Fruit fly (Drosophila melanogaster): ENCODE data around the gene CG31626.

Gene CG31626

DNA sequence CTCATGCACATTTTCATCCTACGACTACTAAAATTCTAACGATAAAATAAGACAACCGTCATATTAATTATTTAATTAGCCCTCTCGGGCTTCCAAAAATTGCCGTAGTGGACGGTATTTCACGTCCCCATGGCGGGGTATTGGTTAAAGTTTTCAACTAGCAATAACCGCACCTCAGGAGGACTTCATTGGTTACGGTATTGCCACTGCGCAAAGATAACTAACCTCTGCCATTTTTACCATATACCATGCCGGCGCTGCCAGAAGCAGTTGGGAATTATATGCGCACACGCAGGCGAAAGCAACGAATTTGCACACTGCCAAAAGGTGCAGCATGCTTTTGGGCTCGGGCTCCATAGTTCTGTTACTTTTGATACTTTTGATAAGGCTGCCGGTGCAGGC lies 21.6 kb downstream of the CG31626 start (continued):
- no peak for TF ChIP-seq sd (tag; optimal IDR thresholded peaks at IDR 0.05)
- TF ChIP-seq CG2120 (GFP tag; optimal IDR thresholded peaks at IDR 0.05): peak; percentile 62
- TF ChIP-seq pnt (GFP tag; optimal IDR thresholded peaks at IDR 0.05): peak; percentile 22
- no peak for TF ChIP-seq CG2202 (tag; optimal IDR thresholded peaks at IDR 0.05)
- TF ChIP-seq CG7556 (GFP tag; optimal IDR thresholded peaks at IDR 0.05): no peak
- no peak for TF ChIP-seq CG18619 (GFP tag; optimal IDR thresholded peaks at IDR 0.05)
- no peak for TF ChIP-seq prd (optimal IDR thresholded peaks at IDR 0.05)
- TF ChIP-seq prd (GFP tag; IDR thresholded peaks at IDR 0.05): peak; percentile 71
- TF ChIP-seq Opbp (GFP tag; IDR thresholded peaks at IDR 0.05; ENCODE audit: partially characterized antibody): peak; percentile 73; the same call in 1 of the 3 replicates
- no peak for TF ChIP-seq HLHmδ (GFP tag; optimal IDR thresholded peaks at IDR 0.05)
- 0 out of 2 replicates have a peak, but pooled peaks have one; percentile 17 for TF ChIP-seq CG14014 (GFP tag; IDR thresholded peaks at IDR 0.05)
- no peak for TF ChIP-seq pan (optimal IDR thresholded peaks at IDR 0.05)
- peak in 1 of 2 experiments; percentile 36 for TF ChIP-seq pan (GFP tag; optimal IDR thresholded peaks at IDR 0.05 in 1 of 2, IDR thresholded peaks at IDR 0.05 in 1 of 2)
- TF ChIP-seq jumu (GFP tag; optimal IDR thresholded peaks at IDR 0.05): peak; percentile 43
- TF ChIP-seq ftz-f1 (GFP tag; optimal IDR thresholded peaks at IDR 0.05): no peak
- TF ChIP-seq CG43689 (GFP tag; IDR thresholded peaks at IDR 0.05): no peak
- TF ChIP-seq tx (GFP tag; optimal IDR thresholded peaks at IDR 0.05): peak; percentile 15
- TF ChIP-seq btn (GFP tag; optimal IDR thresholded peaks at IDR 0.05): peak; percentile 12
- peak; percentile 24 for TF ChIP-seq CG4282 (GFP tag; optimal IDR thresholded peaks at IDR 0.05)
- TF ChIP-seq CG12299 (tag; optimal IDR thresholded peaks at IDR 0.05): no peak
- TF ChIP-seq CG34422 (GFP tag; IDR thresholded peaks at IDR 0.05): no peak
- TF ChIP-seq HHEX (GFP tag; optimal IDR thresholded peaks at IDR 0.05): peak; percentile 35
- no peak for TF ChIP-seq Abd-B (GFP tag; optimal IDR thresholded peaks at IDR 0.05)
- no peak for TF ChIP-seq CG3065 (GFP tag; optimal IDR thresholded peaks at IDR 0.05)
- peak; percentile 69; the same call in 1 of the 2 replicates for TF ChIP-seq ara (GFP tag; IDR thresholded peaks at IDR 0.05)
- TF ChIP-seq Ptx1 (GFP tag; IDR thresholded peaks at IDR 0.05): 0 out of 2 replicates have a peak, but pooled peaks have one; percentile 27
- peak; percentile 62; the same call in 1 of the 2 replicates for TF ChIP-seq CG10959 (GFP tag; IDR thresholded peaks at IDR 0.05)
- TF ChIP-seq yki (optimal IDR thresholded peaks at IDR 0.05): no peak
- TF ChIP-seq CG17612 (GFP tag; IDR thresholded peaks at IDR 0.05): no peak
- TF ChIP-seq CG10209 (GFP tag; optimal IDR thresholded peaks at IDR 0.05): peak; percentile 53
- TF ChIP-seq CG5245 (GFP tag; optimal IDR thresholded peaks at IDR 0.05): peak; percentile 62
- peak; percentile 34 for TF ChIP-seq Camta (GFP tag; optimal IDR thresholded peaks at IDR 0.05)
- no peak for TF ChIP-seq twi (tag; optimal IDR thresholded peaks at IDR 0.05)
- no peak for TF ChIP-seq CG11560 (tag; IDR thresholded peaks at IDR 0.05)
- TF ChIP-seq bowl (GFP tag; IDR thresholded peaks at IDR 0.05): peak; percentile 15; the same call in 1 of the 2 replicates
- peak; percentile 27 for TF ChIP-seq Deaf1 (tag; optimal IDR thresholded peaks at IDR 0.05)
- TF ChIP-seq seq (GFP tag; IDR thresholded peaks at IDR 0.05): no peak
- TF ChIP-seq ro (GFP tag; IDR thresholded peaks at IDR 0.05): 0 out of 2 replicates have a peak, but pooled peaks have one; percentile 25
- peak; percentile 19 for TF ChIP-seq HmgD (GFP tag; optimal IDR thresholded peaks at IDR 0.05)
- TF ChIP-seq crc (GFP tag; optimal IDR thresholded peaks at IDR 0.05): no peak
- TF ChIP-seq CG7987 (GFP tag; optimal IDR thresholded peaks at IDR 0.05): no peak
- peak; percentile 12 for TF ChIP-seq CG10654 (GFP tag; optimal IDR thresholded peaks at IDR 0.05)
- TF ChIP-seq kay (GFP tag; optimal IDR thresholded peaks at IDR 0.05): no peak
- no peak for TF ChIP-seq CG11093 (GFP tag; IDR thresholded peaks at IDR 0.05)
- peak; percentile 49 for TF ChIP-seq her (GFP tag; optimal IDR thresholded peaks at IDR 0.05)
- TF ChIP-seq CG6272 (GFP tag; IDR thresholded peaks at IDR 0.05): peak; percentile 42; the same call in 1 of the 2 replicates
- TF ChIP-seq CG11398 (GFP tag; optimal IDR thresholded peaks at IDR 0.05): peak; percentile 23
- no peak for TF ChIP-seq H2.0 (GFP tag; IDR thresholded peaks at IDR 0.05)
- peak; percentile 45 for TF ChIP-seq CG8290 (GFP tag; optimal IDR thresholded peaks at IDR 0.05)
- TF ChIP-seq CG8290 (tag; optimal IDR thresholded peaks at IDR 0.05): peak in 1 of 2 experiments; percentile 79
- no peak for TF ChIP-seq CG30431 (GFP tag; optimal IDR thresholded peaks at IDR 0.05)
- peak; percentile 22; the same call in 1 of the 2 replicates for TF ChIP-seq sisA (GFP tag; IDR thresholded peaks at IDR 0.05)
- TF ChIP-seq danr (GFP tag; IDR thresholded peaks at IDR 0.05): no peak

All from whole organism, embryonic.